Worm (Caenorhabditis elegans) whole organism, L4 larva: ENCODE results near the gene sri-21.

ENCODE experiments used
- ama-1 ChIP-seq: fragments of 150-350 bp; optimal IDR thresholded peaks from 2 replicates; lab custom pipeline; 2014; ENCODE audit warnings: inconsistent platforms, mixed read lengths
- ceh-82 ChIP-seq: sonication (generic microtip); optimal IDR thresholded peaks from 2 replicates; lab custom pipeline; 2017; ENCODE audit warnings: missing biosample characterization, missing genetic modification characterization
- lsy-2 ChIP-seq, 2 experiments: fragments of 150-350 bp in 1 of 2; sonication (generic microtip) in 1 of 2; optimal IDR thresholded peaks; 2 replicates each; lab custom pipeline; 2014 to 2017; ENCODE audit warnings: missing biosample characterization in 2 of 2, missing genetic modification characterization in 2 of 2
- nhr-237 ChIP-seq: sonication (generic microtip); optimal IDR thresholded peaks from 2 replicates; lab custom pipeline; 2017; ENCODE audit warnings: missing biosample characterization, missing genetic modification characterization
- snpc-4 ChIP-seq: fragments of 150-350 bp; optimal IDR thresholded peaks from 2 replicates; lab custom pipeline; 2014; ENCODE audit warnings: missing biosample characterization, missing genetic modification characterization
- unc-62 ChIP-seq, 3 experiments: fragments of 150-350 bp in 1 of 3; sonication (generic microtip); optimal IDR thresholded peaks in 2 of 3; peaks in 1 of 3; 1 replicate in 1 of 3; 2 replicates in 2 of 3; lab custom pipeline; 2014 to 2017; ENCODE audit warnings: missing biosample characterization in 3 of 3, missing genetic modification characterization in 3 of 3, missing genetic modification reagents in 3 of 3, missing genotype in 1 of 3

- TF ChIP-seq lsy-2 (tag; optimal IDR thresholded peaks at IDR 0.05; lab: Kevin White, UChicago) = no peak
- no peak for TF ChIP-seq snpc-4 (tag; lab: Kevin White, UChicago)
- TF ChIP-seq unc-62 (GFP tag; optimal IDR thresholded peaks at IDR 0.05 in 1 of 2; lab: Kevin White, UChicago) = no peak
- TF ChIP-seq unc-62 (tag; optimal IDR thresholded peaks at IDR 0.05; lab: Kevin White, UChicago) = no peak
- no peak for TF ChIP-seq nhr-237
- TF ChIP-seq ceh-82 = no peak
- TF ChIP-seq ama-1 (lab: Kevin White, UChicago) = no peak
These were observed 14.4 kb upstream of the sri-21 start, which contains the start of gene nhr-221 for ce11 chrV:3535260-3535659.
